Worm (Caenorhabditis elegans) whole organism, L2 larva: ENCODE measurements around the gene zyg-1.

ENCODE experiments used
- C34F6.9 ChIP-seq: fragments of 150-350 bp; optimal IDR thresholded peaks from 2 replicates; lab custom pipeline; 2014; ENCODE audit warnings: missing biosample characterization, missing genetic modification characterization
- F13H6.1 ChIP-seq: sonication (generic microtip); optimal IDR thresholded peaks from 2 replicates; lab custom pipeline; 2016; ENCODE audit warnings: missing genetic modification characterization, missing compliant biosample characterization
- R02D3.7 ChIP-seq: fragments of 150-350 bp; optimal IDR thresholded peaks from 2 replicates; lab custom pipeline; 2014; ENCODE audit warnings: missing biosample characterization, missing genetic modification characterization
- Y55F3AM.14 ChIP-seq: fragments of 200-800 bp; sonication (Bioruptor generic); optimal IDR thresholded peaks from 2 replicates; lab custom pipeline; 2018; ENCODE audit warnings: mild to moderate bottlenecking, missing genetic modification characterization, missing compliant biosample characterization
- ZK546.5 ChIP-seq: sonication (generic microtip); optimal IDR thresholded peaks from 2 replicates; lab custom pipeline; 2017; ENCODE audit warnings: missing biosample characterization, missing genetic modification characterization
- alr-1 ChIP-seq: fragments of 150-350 bp; optimal IDR thresholded peaks from 2 replicates; lab custom pipeline; 2014; ENCODE audit warnings: missing biosample characterization, missing genetic modification characterization
- aly-2 ChIP-seq: fragments of 150-350 bp; optimal IDR thresholded peaks from 2 replicates; lab custom pipeline; 2014; ENCODE audit warnings: missing biosample characterization, missing genetic modification characterization
- ama-1 ChIP-seq: fragments of 150-350 bp; optimal IDR thresholded peaks from 2 replicates; lab custom pipeline; 2018; ENCODE audit warnings: inconsistent platforms
- blmp-1 ChIP-seq: sonication (generic microtip); optimal IDR thresholded peaks from 2 replicates; lab custom pipeline; 2017; ENCODE audit warnings: missing genetic modification characterization, mild to moderate bottlenecking, missing compliant biosample characterization, antibody characterized with exemption, moderate library complexity; ENCODE audit not compliant: insufficient read depth
- ceh-16 ChIP-seq: fragments of 150-350 bp; optimal IDR thresholded peaks from 2 replicates; lab custom pipeline; 2014; ENCODE audit warnings: missing biosample characterization, missing genetic modification characterization
- ceh-82 ChIP-seq: fragments of 150-350 bp; optimal IDR thresholded peaks from 2 replicates; lab custom pipeline; 2014; ENCODE audit warnings: missing biosample characterization, missing genetic modification characterization
- crh-2 ChIP-seq: sonication (generic microtip); optimal IDR thresholded peaks from 2 replicates; lab custom pipeline; 2017; ENCODE audit warnings: missing biosample characterization, missing genetic modification characterization
- dmd-4 ChIP-seq: sonication (generic microtip); optimal IDR thresholded peaks from 2 replicates; lab custom pipeline; 2017; ENCODE audit warnings: missing biosample characterization, missing genetic modification characterization
- egl-27 ChIP-seq: sonication (generic microtip); optimal IDR thresholded peaks from 3 replicates; lab custom pipeline; 2017; ENCODE audit warnings: missing biosample characterization, missing genetic modification reagents, missing genetic modification characterization
- elt-1 ChIP-seq: fragments of 150-350 bp; optimal IDR thresholded peaks from 2 replicates; lab custom pipeline; 2014; ENCODE audit warnings: missing biosample characterization, missing genetic modification characterization
- elt-3 ChIP-seq: sonication (generic microtip); optimal IDR thresholded peaks from 2 replicates; lab custom pipeline; 2017; ENCODE audit warnings: missing biosample characterization, missing genetic modification characterization
- fos-1 ChIP-seq: fragments of 150-350 bp; optimal IDR thresholded peaks from 2 replicates; lab custom pipeline; 2014; ENCODE audit warnings: missing biosample characterization, missing genetic modification characterization
- gmeb-1 ChIP-seq: fragments of 150-350 bp; optimal IDR thresholded peaks from 2 replicates; lab custom pipeline; 2014; ENCODE audit warnings: missing biosample characterization, missing genetic modification characterization
- lin-11 ChIP-seq: fragments of 150-350 bp; sonication (generic microtip); optimal IDR thresholded peaks from 2 replicates; lab custom pipeline; 2014; ENCODE audit warnings: missing biosample characterization, missing genetic modification characterization, inconsistent platforms, mixed read lengths
- lin-13 ChIP-seq: fragments of 150-350 bp; optimal IDR thresholded peaks from 2 replicates; lab custom pipeline; 2014; ENCODE audit warnings: missing biosample characterization, missing genetic modification reagents, missing genetic modification characterization
- lsy-2 ChIP-seq, 2 experiments: fragments of 150-350 bp in 1 of 2; sonication (generic microtip) in 1 of 2; optimal IDR thresholded peaks; 2 replicates each; lab custom pipeline; 2014 to 2017; ENCODE audit warnings: missing biosample characterization in 2 of 2, missing genetic modification characterization in 2 of 2
- mab-5 ChIP-seq: fragments of 150-350 bp; optimal IDR thresholded peaks from 2 replicates; lab custom pipeline; 2014; ENCODE audit warnings: missing biosample characterization, missing genetic modification characterization
- mbf-1 ChIP-seq: sonication (generic microtip); optimal IDR thresholded peaks from 2 replicates; lab custom pipeline; 2017; ENCODE audit warnings: missing biosample characterization, missing genetic modification characterization
- mdl-1 ChIP-seq, 2 experiments: fragments of 150-350 bp in 1 of 2; sonication (generic microtip) in 1 of 2; optimal IDR thresholded peaks; 2 replicates each; lab custom pipeline; 2017; ENCODE audit warnings: missing biosample characterization in 2 of 2, missing genetic modification characterization in 2 of 2
- nhr-10 ChIP-seq: sonication (generic microtip); optimal IDR thresholded peaks from 2 replicates; lab custom pipeline; 2017; ENCODE audit warnings: missing biosample characterization, missing genetic modification characterization
- nhr-11 ChIP-seq: fragments of 150-350 bp; optimal IDR thresholded peaks from 2 replicates; lab custom pipeline; 2014; ENCODE audit warnings: missing biosample characterization, missing genetic modification characterization
- nhr-12 ChIP-seq: fragments of 150-350 bp; optimal IDR thresholded peaks from 2 replicates; lab custom pipeline; 2014; ENCODE audit warnings: missing biosample characterization, missing genetic modification characterization
- nhr-129 ChIP-seq: fragments of 150-350 bp; optimal IDR thresholded peaks from 2 replicates; lab custom pipeline; 2014; ENCODE audit warnings: missing biosample characterization, missing genetic modification characterization
- nhr-21 ChIP-seq: fragments of 150-350 bp; optimal IDR thresholded peaks from 2 replicates; lab custom pipeline; 2014; ENCODE audit warnings: missing biosample characterization, missing genetic modification characterization
- nhr-23 ChIP-seq: fragments of 150-350 bp; optimal IDR thresholded peaks from 2 replicates; lab custom pipeline; 2014; ENCODE audit warnings: missing biosample characterization, missing genetic modification reagents, missing genetic modification characterization
- nhr-237 ChIP-seq: fragments of 150-350 bp; optimal IDR thresholded peaks from 2 replicates; lab custom pipeline; 2014; ENCODE audit warnings: missing biosample characterization, missing genetic modification characterization
- nhr-25 ChIP-seq: fragments of 150-350 bp; sonication (generic microtip); optimal IDR thresholded peaks from 3 replicates; lab custom pipeline; 2014; ENCODE audit warnings: missing biosample characterization, missing genetic modification characterization
- nhr-6 ChIP-seq: fragments of 150-350 bp; optimal IDR thresholded peaks from 2 replicates; lab custom pipeline; 2014; ENCODE audit warnings: missing biosample characterization, missing genetic modification characterization
- nhr-77 ChIP-seq: fragments of 150-350 bp; optimal IDR thresholded peaks from 2 replicates; lab custom pipeline; 2014; ENCODE audit warnings: missing biosample characterization, missing genetic modification characterization
- peb-1 ChIP-seq: fragments of 150-350 bp; optimal IDR thresholded peaks from 2 replicates; lab custom pipeline; 2014; ENCODE audit warnings: missing biosample characterization, missing genetic modification characterization
- sem-4 ChIP-seq: fragments of 150-350 bp; optimal IDR thresholded peaks from 2 replicates; lab custom pipeline; 2014; ENCODE audit warnings: missing biosample characterization, missing genetic modification reagents, missing genetic modification characterization
- skn-1 ChIP-seq: sonication (generic microtip); optimal IDR thresholded peaks from 2 replicates; lab custom pipeline; 2017; ENCODE audit warnings: missing biosample characterization, missing genetic modification characterization
- sma-3 ChIP-seq: sonication (generic microtip); optimal IDR thresholded peaks from 2 replicates; lab custom pipeline; 2016; ENCODE audit warnings: missing genetic modification reagents, missing genetic modification characterization, missing compliant biosample characterization
- sma-9 ChIP-seq, 2 experiments: fragments of 150-350 bp in 1 of 2; sonication (generic microtip) in 1 of 2; optimal IDR thresholded peaks; 2 replicates each; lab custom pipeline; 2014 to 2016; ENCODE audit warnings: missing genetic modification characterization in 2 of 2, mild to moderate bottlenecking in 1 of 2, missing biosample characterization in 1 of 2, missing compliant biosample characterization in 1 of 2, missing genetic modification reagents in 1 of 2, moderate library complexity in 1 of 2
- snpc-4 ChIP-seq: fragments of 150-350 bp; optimal IDR thresholded peaks from 2 replicates; lab custom pipeline; 2014; ENCODE audit warnings: missing biosample characterization, missing genetic modification characterization
- unc-39 ChIP-seq: fragments of 150-350 bp; optimal IDR thresholded peaks from 2 replicates; lab custom pipeline; 2014; ENCODE audit warnings: missing biosample characterization, missing genetic modification characterization
- unc-55 ChIP-seq: fragments of 150-350 bp; sonication (generic microtip); optimal IDR thresholded peaks from 3 replicates; lab custom pipeline; 2014; ENCODE audit warnings: missing biosample characterization, missing genetic modification reagents, missing genetic modification characterization
- unc-62 ChIP-seq: fragments of 150-350 bp; optimal IDR thresholded peaks from 2 replicates; lab custom pipeline; 2014; ENCODE audit warnings: missing biosample characterization, missing genetic modification reagents, missing genetic modification characterization
- zag-1 ChIP-seq: fragments of 150-350 bp; optimal IDR thresholded peaks from 2 replicates; lab custom pipeline; 2014; ENCODE audit warnings: missing biosample characterization, missing genetic modification characterization
- ztf-1 ChIP-seq: fragments of 200-800 bp; sonication (Bioruptor generic); conservative IDR thresholded peaks from 2 replicates; pipeline ENCODE4 v1.3.6; 2022; ENCODE audit warnings: missing genetic modification characterization, missing compliant biosample characterization
- ztf-4 ChIP-seq: fragments of 150-350 bp; optimal IDR thresholded peaks from 2 replicates; lab custom pipeline; 2014; ENCODE audit warnings: missing biosample characterization, missing genetic modification characterization

The zyg-1 gene

DNA sequence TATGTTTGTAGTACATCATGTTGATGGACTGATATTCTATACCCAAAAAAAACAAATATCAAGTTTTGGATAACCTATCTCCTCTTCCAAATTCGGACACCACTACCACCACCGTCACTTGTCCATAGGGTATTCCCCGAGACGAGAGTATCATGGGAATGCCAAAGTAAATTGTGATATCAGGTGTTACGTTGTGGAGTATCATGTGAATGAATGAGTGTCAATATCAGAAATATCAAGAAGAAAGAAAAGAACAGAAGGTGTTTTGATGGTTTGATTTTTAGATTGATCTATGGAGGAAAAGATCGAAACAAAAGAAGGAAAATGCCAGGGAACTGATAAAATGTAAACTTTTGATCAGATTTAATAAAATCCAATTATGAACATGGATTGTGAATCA lies 48.7 kb downstream of the zyg-1 start:
- peak; percentile 86 for TF ChIP-seq nhr-129 (tag; lab: Kevin White, UChicago)
- peak; percentile 49 for TF ChIP-seq crh-2
- peak; percentile 43 for TF ChIP-seq C34F6.9 (tag; lab: Kevin White, UChicago)
- no peak for TF ChIP-seq mab-5 (tag; lab: Kevin White, UChicago)
- TF ChIP-seq ztf-1, result no peak
- no peak for TF ChIP-seq nhr-10 (tag; lab: Kevin White, UChicago)
- no peak for TF ChIP-seq ZK546.5
- TF ChIP-seq Y55F3AM.14 (GFP tag; lab: Kevin White, UChicago), result no peak
- TF ChIP-seq lsy-2 (tag; optimal IDR thresholded peaks at IDR 0.05; lab: Kevin White, UChicago), result peak in 1 of 2 experiments; percentile 44
- no peak for TF ChIP-seq mbf-1 (tag; lab: Kevin White, UChicago)
- peak; percentile 35 for TF ChIP-seq nhr-21 (tag; lab: Kevin White, UChicago)
- TF ChIP-seq zag-1 (tag; lab: Kevin White, UChicago), result no peak
- no peak for TF ChIP-seq unc-55 (GFP tag; lab: Kevin White, UChicago)
- no peak for TF ChIP-seq nhr-237 (tag; lab: Kevin White, UChicago)
- TF ChIP-seq mdl-1 (tag; optimal IDR thresholded peaks at IDR 0.05; lab: Kevin White, UChicago), result no peak
- peak; percentile 80 for TF ChIP-seq sma-9 (GFP tag; optimal IDR thresholded peaks at IDR 0.05; lab: Kevin White, UChicago)
- no peak for TF ChIP-seq sma-9 (tag; optimal IDR thresholded peaks at IDR 0.05; lab: Kevin White, UChicago)
- no peak for TF ChIP-seq blmp-1 (tag; lab: Kevin White, UChicago)
- no peak for TF ChIP-seq elt-1
- peak; percentile 60 for TF ChIP-seq gmeb-1 (tag; lab: Kevin White, UChicago)
- no peak for TF ChIP-seq lin-13 (GFP tag; lab: Kevin White, UChicago)
- TF ChIP-seq alr-1 (tag; lab: Kevin White, UChicago), result no peak
- TF ChIP-seq unc-39 (tag; lab: Kevin White, UChicago), result no peak
- peak; percentile 34 for TF ChIP-seq ztf-4
- peak; percentile 32 for TF ChIP-seq fos-1 (tag; lab: Kevin White, UChicago)
- TF ChIP-seq ceh-82 (tag; lab: Kevin White, UChicago), result no peak
- TF ChIP-seq nhr-6 (tag; lab: Kevin White, UChicago), result no peak
- no peak for TF ChIP-seq nhr-25 (tag; lab: Kevin White, UChicago)
- TF ChIP-seq egl-27 (tag; lab: Kevin White, UChicago), result no peak
- TF ChIP-seq ama-1, result no peak
- no peak for TF ChIP-seq lin-11 (tag; lab: Kevin White, UChicago)
- peak; percentile 27 for TF ChIP-seq sma-3
- TF ChIP-seq sem-4 (tag; lab: Kevin White, UChicago), result no peak
- TF ChIP-seq nhr-23 (tag; lab: Kevin White, UChicago), result no peak
- TF ChIP-seq peb-1 (tag; lab: Kevin White, UChicago), result no peak
- no peak for TF ChIP-seq skn-1 (tag; lab: Kevin White, UChicago)
- no peak for TF ChIP-seq nhr-11 (tag; lab: Kevin White, UChicago)
- TF ChIP-seq elt-3 (tag; lab: Kevin White, UChicago), result no peak
- TF ChIP-seq aly-2, result no peak
- TF ChIP-seq nhr-77 (tag; lab: Kevin White, UChicago), result no peak
- TF ChIP-seq F13H6.1, result peak; percentile 10
- peak; percentile 59 for TF ChIP-seq snpc-4 (tag; lab: Kevin White, UChicago)
- no peak for TF ChIP-seq nhr-12

DNA sequence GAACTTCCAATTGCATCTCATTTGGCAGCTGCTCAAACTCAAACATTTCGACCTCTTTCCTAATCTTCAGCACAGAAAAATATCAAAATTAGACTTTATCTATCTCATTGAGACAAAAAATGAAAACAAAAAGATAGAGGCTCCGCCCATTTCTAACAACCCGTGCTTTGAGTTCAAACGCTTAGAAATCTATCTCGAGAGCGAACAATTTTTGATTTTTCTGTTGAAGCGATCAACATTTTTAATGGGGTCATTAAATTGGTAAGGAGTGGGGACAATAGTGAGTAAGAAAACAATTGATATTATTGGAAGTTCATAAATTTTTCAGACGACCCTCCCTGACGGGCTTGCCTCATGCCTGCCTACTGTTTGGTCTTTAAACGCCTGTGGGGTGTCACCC lies 49.3 kb downstream of the zyg-1 start, which contains the start of the genes C25H3.10 and C25H3.1:
TSS of gene C25H3.10 (minus strand) at position 101 of the 400 bp plus-strand sequence.
TSS of gene C25H3.1 (plus strand) at position 203 of the 400 bp plus-strand sequence.
- TF ChIP-seq lsy-2 (tag; optimal IDR thresholded peaks at IDR 0.05; lab: Kevin White, UChicago) (no peak), snpc-4 (tag; lab: Kevin White, UChicago) (peak; percentile 6)
- TF ChIP-seq, all 48 proteins: peak for 1

- TF ChIP-seq elt-3 (tag; lab: Kevin White, UChicago) (no peak), aly-2 (no peak), gmeb-1 (tag; lab: Kevin White, UChicago) (peak; percentile 69), nhr-129 (tag; lab: Kevin White, UChicago) (peak; percentile 70), nhr-10 (tag; lab: Kevin White, UChicago) (no peak), unc-55 (GFP tag; lab: Kevin White, UChicago) (no peak), elt-1 (no peak), fos-1 (tag; lab: Kevin White, UChicago) (peak; percentile 74), C34F6.9 (tag; lab: Kevin White, UChicago) (peak; percentile 42), sma-3 (peak; percentile 81), mab-5 (tag; lab: Kevin White, UChicago) (peak; percentile 44), ZK546.5 (no peak), nhr-25 (tag; lab: Kevin White, UChicago) (peak; percentile 34), blmp-1 (tag; lab: Kevin White, UChicago) (no peak), ztf-1 (no peak), nhr-23 (tag; lab: Kevin White, UChicago) (no peak), snpc-4 (tag; lab: Kevin White, UChicago) (peak; percentile 98), peb-1 (tag; lab: Kevin White, UChicago) (no peak), dmd-4 (no peak), nhr-12 (no peak), unc-62 (GFP tag; lab: Kevin White, UChicago) (no peak), nhr-21 (tag; lab: Kevin White, UChicago) (peak; percentile 82), nhr-6 (tag; lab: Kevin White, UChicago) (no peak), crh-2 (peak; percentile 77), egl-27 (tag; lab: Kevin White, UChicago) (peak; percentile 5), sma-9 (GFP tag; optimal IDR thresholded peaks at IDR 0.05; lab: Kevin White, UChicago) (peak; percentile 88), sma-9 (tag; optimal IDR thresholded peaks at IDR 0.05; lab: Kevin White, UChicago) (no peak), ceh-16 (tag; lab: Kevin White, UChicago) (no peak), R02D3.7 (tag; lab: Kevin White, UChicago) (no peak), nhr-11 (tag; lab: Kevin White, UChicago) (no peak), unc-39 (tag; lab: Kevin White, UChicago) (no peak), F13H6.1 (peak; percentile 60)
Measured at ce11 chrII:5701485-5701884, 51.9 kb downstream of the zyg-1 start.
